Fruit fly (Drosophila melanogaster) whole organism, wandering third instar larva: ENCODE data around the gene IP3K1.

Experiments
- Abd-B ChIP-seq: fragments of >200 bp; optimal IDR thresholded peaks from 2 replicates; lab custom pipeline; 2017; ENCODE audit warnings: missing biosample characterization, missing genetic modification characterization
- CG9705 ChIP-seq: fragments of 200-800 bp; sonication (Bioruptor generic); optimal IDR thresholded peaks from 2 replicates; lab custom pipeline; 2018; ENCODE audit warnings: missing biosample characterization, mild to moderate bottlenecking, missing genetic modification characterization
- CrebA ChIP-seq: fragments of 200-800 bp; sonication (Bioruptor generic); optimal IDR thresholded peaks from 2 replicates; lab custom pipeline; 2016; ENCODE audit warnings: missing biosample characterization, mild to moderate bottlenecking, missing genetic modification characterization, borderline replicate concordance
- Dfd ChIP-seq: fragments of >200 bp; optimal IDR thresholded peaks from 2 replicates; lab custom pipeline; 2017; ENCODE audit warnings: missing biosample characterization, missing genetic modification characterization
- Dif ChIP-seq: fragments of 200-275, 200-300 bp; sonication (Bioruptor generic); optimal IDR thresholded peaks from 2 replicates; lab custom pipeline; 2018; ENCODE audit warnings: missing biosample characterization, missing genetic modification characterization; ENCODE audit not compliant: partially characterized antibody
- GATAd ChIP-seq: sonication (Bioruptor generic); optimal IDR thresholded peaks from 2 replicates; lab custom pipeline; 2016; ENCODE audit warnings: missing biosample characterization, missing genetic modification characterization
- HLH106 ChIP-seq: fragments of 200-800 bp; optimal IDR thresholded peaks from 3 replicates; lab custom pipeline; 2019; ENCODE audit warnings: missing biosample characterization, mild to moderate bottlenecking, missing genetic modification characterization, moderate library complexity
- Hnf4 ChIP-seq: fragments of 200-800 bp; sonication (Bioruptor generic); optimal IDR thresholded peaks from 2 replicates; lab custom pipeline; 2016; ENCODE audit warnings: missing biosample characterization, mild to moderate bottlenecking, missing genetic modification characterization
- Hr83 ChIP-seq: fragments of 200-300 bp; sonication (Bioruptor generic); optimal IDR thresholded peaks from 2 replicates; lab custom pipeline; 2016; ENCODE audit warnings: missing biosample characterization, mild to moderate bottlenecking, missing genetic modification characterization, moderate library complexity; ENCODE audit not compliant: poor library complexity, severe bottlenecking
- Jra ChIP-seq: sonication (Bioruptor generic); optimal IDR thresholded peaks from 2 replicates; lab custom pipeline; 2016; ENCODE audit warnings: missing biosample characterization, missing genetic modification characterization
- Mio ChIP-seq: sonication (Bioruptor generic); optimal IDR thresholded peaks from 2 replicates; lab custom pipeline; 2016; ENCODE audit warnings: missing biosample characterization, missing genetic modification characterization
- Myc ChIP-seq: fragments of >200 bp; optimal IDR thresholded peaks from 2 replicates; lab custom pipeline; 2017
- N ChIP-seq: fragments of >200 bp; optimal IDR thresholded peaks from 2 replicates; lab custom pipeline; 2018; ENCODE audit warnings: missing biosample characterization, missing external identifiers, missing genetic modification characterization
- OdsH ChIP-seq: fragments of 200-800 bp; sonication (Bioruptor generic); optimal IDR thresholded peaks from 2 replicates; lab custom pipeline; 2016; ENCODE audit warnings: missing biosample characterization, mild to moderate bottlenecking, missing genetic modification characterization
- Rel ChIP-seq, 2 experiments: fragments of 200-800 bp; sonication (Bioruptor generic) in 1 of 2; optimal IDR thresholded peaks; 2 replicates in 1 of 2; 3 replicates in 1 of 2; lab custom pipeline; 2016 to 2019; ENCODE audit warnings: mild to moderate bottlenecking in 2 of 2, missing biosample characterization in 2 of 2, missing genetic modification characterization in 2 of 2, moderate library complexity in 1 of 2
- Sp1 ChIP-seq: fragments of 200-800 bp; sonication (Bioruptor generic); optimal IDR thresholded peaks from 3 replicates; lab custom pipeline; 2019; ENCODE audit warnings: missing biosample characterization, mild to moderate bottlenecking, missing genetic modification characterization, moderate library complexity
- Vsx2 ChIP-seq: fragments of 200-300, 225-300 bp; sonication (Bioruptor generic); optimal IDR thresholded peaks from 2 replicates; lab custom pipeline; 2018; ENCODE audit warnings: missing biosample characterization, missing genetic modification characterization; ENCODE audit not compliant: partially characterized antibody
- br ChIP-seq: fragments of 200-800 bp; sonication (Bioruptor generic); optimal IDR thresholded peaks from 2 replicates; lab custom pipeline; 2016; ENCODE audit warnings: missing biosample characterization, missing genetic modification characterization
- brk ChIP-seq: fragments of 200-800 bp; sonication (Bioruptor generic); optimal IDR thresholded peaks from 2 replicates; lab custom pipeline; 2016; ENCODE audit warnings: missing biosample characterization, mild to moderate bottlenecking, missing genetic modification characterization
- dl ChIP-seq, 2 experiments: fragments of 175-275, 200-275 bp in 1 of 2; fragments of 200-275 bp in 1 of 2; sonication (Bioruptor generic); optimal IDR thresholded peaks; lab custom pipeline; 2018; ENCODE audit warnings: mild to moderate bottlenecking in 2 of 2, missing biosample characterization in 2 of 2, missing genetic modification characterization in 2 of 2, moderate library complexity in 2 of 2; ENCODE audit not compliant: partially characterized antibody in 2 of 2, insufficient read depth in 1 of 2
- dmrt93B ChIP-seq: fragments of 200-800 bp; sonication (Bioruptor generic); optimal IDR thresholded peaks from 2 replicates; lab custom pipeline; 2018; ENCODE audit warnings: missing biosample characterization, mild to moderate bottlenecking, missing genetic modification characterization
- ey ChIP-seq: fragments of 200-800 bp; sonication (Bioruptor generic); optimal IDR thresholded peaks from 2 replicates; lab custom pipeline; 2016; ENCODE audit warnings: missing biosample characterization, missing genetic modification characterization
- foxo ChIP-seq, 2 experiments: fragments of 200-800 bp; sonication (Bioruptor generic); optimal IDR thresholded peaks; 2 replicates in 1 of 2; 3 replicates in 1 of 2; lab custom pipeline; 2016 to 2017; ENCODE audit warnings: missing biosample characterization in 2 of 2, missing genetic modification characterization in 2 of 2
- fru ChIP-seq: fragments of 200-800 bp; sonication (Bioruptor generic); optimal IDR thresholded peaks from 3 replicates; lab custom pipeline; 2016; ENCODE audit warnings: missing biosample characterization, mild to moderate bottlenecking, missing genetic modification characterization
- h ChIP-seq: fragments of 200-800 bp; sonication (Bioruptor generic); optimal IDR thresholded peaks from 3 replicates; lab custom pipeline; 2016; ENCODE audit warnings: missing biosample characterization, mild to moderate bottlenecking, missing genetic modification characterization
- jim ChIP-seq: fragments of 175-275, 200-325 bp; sonication (Bioruptor generic); optimal IDR thresholded peaks from 2 replicates; lab custom pipeline; 2016; ENCODE audit warnings: missing biosample characterization, mild to moderate bottlenecking, missing genetic modification characterization
- pan ChIP-seq: fragments of >200 bp; optimal IDR thresholded peaks from 2 replicates; lab custom pipeline; 2017
- psq ChIP-seq: fragments of 200-800 bp; sonication (Bioruptor generic); optimal IDR thresholded peaks from 3 replicates; lab custom pipeline; 2017; ENCODE audit warnings: missing biosample characterization, mild to moderate bottlenecking, missing genetic modification characterization, moderate library complexity
- rgr ChIP-seq: fragments of 200-800 bp; sonication (Bioruptor generic); optimal IDR thresholded peaks from 3 replicates; lab custom pipeline; 2016; ENCODE audit warnings: missing biosample characterization, mild to moderate bottlenecking, missing genetic modification characterization
- sage ChIP-seq: fragments of 200-800 bp; sonication (Bioruptor generic); optimal IDR thresholded peaks from 2 replicates; lab custom pipeline; 2016; ENCODE audit warnings: missing biosample characterization, mild to moderate bottlenecking, missing genetic modification characterization
- tai ChIP-seq: sonication (Bioruptor generic); optimal IDR thresholded peaks from 2 replicates; lab custom pipeline; 2016; ENCODE audit warnings: missing biosample characterization, missing genetic modification characterization
- usp ChIP-seq: fragments of >200 bp; optimal IDR thresholded peaks from 2 replicates; lab custom pipeline; 2017; ENCODE audit warnings: missing biosample characterization, missing genetic modification characterization
- woc ChIP-seq: sonication (Bioruptor generic); optimal IDR thresholded peaks from 2 replicates; lab custom pipeline; 2016; ENCODE audit warnings: missing biosample characterization, mild to moderate bottlenecking, missing genetic modification characterization

Gene IP3K1

DNA sequence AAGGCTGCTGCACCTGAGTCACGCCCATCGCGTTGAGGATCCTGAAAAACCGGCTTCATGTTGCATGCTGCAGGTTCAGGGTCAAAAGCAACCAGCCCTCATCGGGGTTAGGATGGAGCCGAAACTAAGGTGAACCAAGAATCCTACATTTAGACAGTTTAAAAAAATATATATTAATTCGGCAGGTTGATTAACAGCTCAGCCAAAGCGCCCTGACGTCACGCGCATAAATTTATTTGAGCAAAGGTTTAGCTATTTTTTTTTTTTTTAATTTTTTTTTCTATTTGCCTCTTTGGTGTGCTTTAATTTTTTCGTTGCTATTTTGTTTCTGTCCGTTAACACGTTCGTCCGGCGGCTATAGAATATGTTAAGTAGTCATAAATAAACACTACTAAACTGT, 2.3 kb downstream of the IP3K1 start:
- TF ChIP-seq br (GFP tag; lab: Kevin White, UChicago) = no peak
- no peak for TF ChIP-seq Abd-B (GFP tag; lab: Kevin White, UChicago)
- no peak for TF ChIP-seq usp (GFP tag; lab: Kevin White, UChicago)
- TF ChIP-seq, all 38 proteins: peak for 0

DNA sequence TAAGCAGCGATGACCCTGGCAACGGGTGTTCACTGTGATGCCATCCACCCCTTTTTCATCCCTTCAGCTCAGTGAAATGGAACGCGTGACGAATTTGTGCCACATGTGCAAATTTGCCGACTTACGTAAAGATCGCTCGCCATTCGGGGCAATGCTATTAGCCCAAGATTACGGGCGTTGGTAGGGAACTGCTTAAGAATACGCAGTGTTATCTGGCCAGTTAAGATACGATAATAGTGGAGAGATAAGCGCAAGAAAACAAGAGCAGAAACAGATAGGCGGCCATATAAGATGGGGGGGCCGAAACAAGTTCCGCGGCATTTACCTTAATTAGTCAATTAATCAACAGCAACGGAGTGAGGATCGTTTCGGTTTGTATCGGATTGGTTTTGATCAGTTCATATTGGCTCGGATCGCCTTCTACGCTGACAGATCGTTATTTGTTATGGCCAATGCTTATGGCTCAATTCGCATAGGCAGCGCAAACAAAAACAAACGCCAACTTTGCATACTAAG, 3.8 kb downstream of the IP3K1 start:
- TF ChIP-seq Hnf4 (GFP tag; lab: Kevin White, UChicago) (peak; percentile 39), N (no peak), CrebA (GFP tag; lab: Kevin White, UChicago) (no peak), foxo (GFP tag; optimal IDR thresholded peaks at IDR 0.05; lab: Kevin White, UChicago) (peak in 1 of 2 experiments; percentile 12), rgr (GFP tag; lab: Kevin White, UChicago) (peak; percentile 59), Hr83 (GFP tag; lab: Kevin White, UChicago) (peak; percentile 59), h (GFP tag; lab: Kevin White, UChicago) (peak; percentile 29), usp (GFP tag; lab: Kevin White, UChicago) (no peak), br (GFP tag; lab: Kevin White, UChicago) (peak; percentile 69), pan (no peak), OdsH (GFP tag; lab: Kevin White, UChicago) (peak; percentile 59)

DNA sequence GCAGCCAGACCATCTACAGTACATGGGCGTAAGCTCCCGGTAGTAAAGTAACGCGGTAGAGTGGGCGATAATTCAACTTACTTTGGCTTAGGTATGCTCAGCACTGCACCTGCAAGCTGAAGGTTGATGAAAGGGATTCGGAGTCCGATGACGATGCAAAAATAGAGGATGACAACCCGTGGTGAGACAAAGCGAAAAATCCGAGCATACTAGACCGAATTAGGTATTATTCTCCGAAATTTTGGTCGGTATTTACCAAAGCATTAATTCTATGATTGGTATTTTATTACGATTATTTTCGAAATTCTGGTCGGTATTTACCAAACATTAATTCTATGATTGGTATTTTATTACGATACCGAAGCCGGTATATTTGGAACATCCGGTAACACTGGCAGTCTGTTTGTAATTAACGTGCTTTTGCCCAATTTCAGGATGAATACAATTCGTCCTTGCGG, 8.4 kb downstream of the IP3K1 start, which contains the start of gene CG4036:
TSS of gene CG4036 (plus strand) at position 348 of the 458 bp plus-strand sequence.
- TF ChIP-seq Rel (GFP tag; optimal IDR thresholded peaks at IDR 0.05; lab: Kevin White, UChicago) (no peak), Rel (tag; optimal IDR thresholded peaks at IDR 0.05; lab: Kevin White, UChicago) (peak; percentile 29), Myc (lab: Kevin White, UChicago) (peak; percentile 46), Hnf4 (GFP tag; lab: Kevin White, UChicago) (peak; percentile 18), jim (GFP tag; lab: Kevin White, UChicago) (no peak), Vsx2 (GFP tag; lab: Kevin White, UChicago) (no peak), fru (GFP tag; lab: Kevin White, UChicago) (no peak)

DNA sequence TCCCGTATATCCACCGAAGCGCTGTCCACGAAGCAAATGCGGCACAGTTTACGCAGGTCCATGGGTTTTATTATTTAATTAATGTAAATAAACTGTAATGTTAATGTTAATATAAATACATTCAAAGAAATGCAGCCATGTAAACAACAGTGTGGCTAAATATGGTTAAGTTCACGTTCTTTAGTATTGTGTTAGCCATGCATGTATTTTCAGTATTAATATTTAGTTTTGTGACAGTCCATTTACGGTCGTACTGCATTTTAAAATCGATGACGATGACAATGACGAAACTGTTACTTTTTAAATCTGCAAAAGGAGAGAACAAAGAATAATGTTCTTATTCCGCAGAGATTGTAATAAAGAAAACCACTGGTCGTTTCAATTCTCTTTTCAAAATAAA, 10.8 kb downstream of the IP3K1 start, which contains the start of gene CG13123:
TSS of gene CG13123 (minus strand) at position 163 of the 400 bp plus-strand sequence.
- TF ChIP-seq brk (peak; percentile 58), sage (GFP tag; lab: Kevin White, UChicago) (no peak)
- TF ChIP-seq, all 38 proteins: peak for 1

DNA sequence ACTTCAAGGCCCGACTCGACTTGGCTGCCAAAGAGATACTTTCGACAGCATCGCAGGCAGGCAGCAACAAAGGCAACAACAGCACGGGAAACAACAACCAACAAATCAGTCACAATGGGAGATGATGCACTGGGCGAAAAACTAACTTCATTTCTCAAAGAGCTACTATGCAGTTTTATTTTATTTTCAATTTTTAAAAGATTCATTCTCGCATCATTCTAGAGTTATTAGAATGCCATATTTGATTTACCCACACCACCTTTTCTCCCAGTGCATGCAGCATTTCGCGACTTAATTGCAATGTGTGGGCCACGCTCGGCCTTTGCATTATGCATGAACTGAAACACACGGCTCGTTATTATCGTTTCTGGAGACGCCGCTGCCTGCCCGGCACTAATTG, 46.7 kb downstream of the IP3K1 start:
- TF ChIP-seq CrebA (GFP tag; lab: Kevin White, UChicago) = no peak
- TF ChIP-seq ey (GFP tag; lab: Kevin White, UChicago) = peak; percentile 66
- no peak for TF ChIP-seq brk
- no peak for TF ChIP-seq dl (GFP tag; optimal IDR thresholded peaks at IDR 0.05; lab: Kevin White, UChicago; ENCODE audit: insufficient read depth in 1 of 2, partially characterized antibody in 2 of 2)
- no peak for TF ChIP-seq Dfd (GFP tag; lab: Kevin White, UChicago)
- peak; percentile 37 for TF ChIP-seq Hnf4 (GFP tag; lab: Kevin White, UChicago)
- no peak for TF ChIP-seq Dif (GFP tag; lab: Kevin White, UChicago)
- TF ChIP-seq woc (GFP tag; lab: Kevin White, UChicago) = peak; percentile 33
- TF ChIP-seq h (GFP tag; lab: Kevin White, UChicago) = peak; percentile 65
- no peak for TF ChIP-seq pan
- no peak for TF ChIP-seq Abd-B (GFP tag; lab: Kevin White, UChicago)
- no peak for TF ChIP-seq Mio (GFP tag; lab: Kevin White, UChicago)
- peak; percentile 64 for TF ChIP-seq HLH106 (tag; lab: Kevin White, UChicago)
- TF ChIP-seq fru (GFP tag; lab: Kevin White, UChicago) = peak; percentile 67
- TF ChIP-seq psq (GFP tag; lab: Kevin White, UChicago) = no peak
- TF ChIP-seq Sp1 (GFP tag; lab: Kevin White, UChicago) = peak; percentile 49
- no peak for TF ChIP-seq sage (GFP tag; lab: Kevin White, UChicago)
- TF ChIP-seq tai (GFP tag; lab: Kevin White, UChicago) = peak; percentile 39
- no peak for TF ChIP-seq usp (GFP tag; lab: Kevin White, UChicago)
- peak; percentile 66 for TF ChIP-seq rgr (GFP tag; lab: Kevin White, UChicago)
- TF ChIP-seq foxo (GFP tag; optimal IDR thresholded peaks at IDR 0.05; lab: Kevin White, UChicago) = peak in 1 of 2 experiments; percentile 68
- TF ChIP-seq Jra (GFP tag; lab: Kevin White, UChicago) = peak; percentile 0
- peak; percentile 15 for TF ChIP-seq CG9705
- no peak for TF ChIP-seq jim (GFP tag; lab: Kevin White, UChicago)
- TF ChIP-seq GATAd = no peak
- peak; percentile 67 for TF ChIP-seq br (GFP tag; lab: Kevin White, UChicago)
- peak; percentile 44 for TF ChIP-seq OdsH (GFP tag; lab: Kevin White, UChicago)
- TF ChIP-seq dmrt93B = no peak
- TF ChIP-seq N = no peak
- TF ChIP-seq Vsx2 (GFP tag; lab: Kevin White, UChicago) = no peak
